Worm (Caenorhabditis elegans) whole organism, midembryonic: ENCODE data around the gene F53A9.6.

Source experiments
- T22C8.4 ChIP-seq: fragments of 200-800 bp; sonication (Bioruptor generic); IDR thresholded peaks from 2 replicates; pipeline ENCODE4 v1.3.6; 2022; ENCODE audit warnings: missing genetic modification characterization, missing compliant biosample characterization
- cog-1 ChIP-seq: sonication (generic microtip); optimal IDR thresholded peaks from 2 replicates; lab custom pipeline; 2016; ENCODE audit warnings: missing genetic modification characterization, missing compliant biosample characterization
- flt-1 ChIP-seq: fragments of 200-800 bp; sonication (Bioruptor generic); IDR thresholded peaks from 2 replicates; pipeline ENCODE4 v1.3.6; 2022; ENCODE audit warnings: missing genetic modification characterization, missing compliant biosample characterization
- klf-2 ChIP-seq: fragments of 200-800 bp; sonication (Bioruptor generic); conservative IDR thresholded peaks from 2 replicates; pipeline ENCODE4 v1.3.6; 2022; ENCODE audit warnings: missing genetic modification reagents, missing genetic modification characterization, missing compliant biosample characterization
- med-1 ChIP-seq: sonication (generic microtip); optimal IDR thresholded peaks from 2 replicates; lab custom pipeline; 2017; ENCODE audit warnings: missing genetic modification characterization, mild to moderate bottlenecking, missing compliant biosample characterization, antibody characterized with exemption, missing genetic modification reagents; ENCODE audit not compliant: insufficient read depth
- ref-1 ChIP-seq: fragments of 200-800 bp; sonication (Bioruptor generic); conservative IDR thresholded peaks from 2 replicates; pipeline ENCODE4 v1.3.6; 2022; ENCODE audit warnings: missing genetic modification reagents, missing genetic modification characterization, missing compliant biosample characterization
- ztf-23 ChIP-seq: fragments of 200-800 bp; sonication (Bioruptor generic); IDR thresholded peaks from 2 replicates; pipeline ENCODE4 v1.3.6; 2022; ENCODE audit warnings: missing genetic modification reagents, missing genetic modification characterization, missing compliant biosample characterization
- ztf-29 ChIP-seq: fragments of 200-800 bp; sonication (Bioruptor generic); IDR thresholded peaks from 2 replicates; pipeline ENCODE4 v1.3.6; 2022; ENCODE audit warnings: missing genetic modification reagents, missing genetic modification characterization, missing compliant biosample characterization

DNA sequence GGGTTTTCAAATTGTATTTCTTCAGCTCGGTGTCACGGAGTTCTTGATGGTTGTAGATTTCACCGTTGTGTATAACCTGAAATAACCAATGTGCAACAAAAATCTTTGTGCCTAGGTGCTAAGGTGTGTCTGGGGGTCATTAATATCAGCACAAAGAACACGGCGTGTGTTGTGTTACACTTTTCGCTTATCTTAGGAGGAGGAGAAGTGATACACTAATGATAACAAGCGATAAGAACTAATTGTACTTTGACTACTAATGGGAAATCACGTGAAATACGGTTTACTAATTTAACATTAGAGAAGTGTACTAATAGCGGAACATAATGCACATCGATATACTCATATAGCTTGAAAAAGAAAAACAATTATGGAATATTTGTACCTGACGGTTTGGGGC, 36.6 kb upstream of the F53A9.6 start:
- TF ChIP-seq ref-1 (GFP tag; lab: Robert Waterston, UW) (no peak), cog-1 (tag; lab: Kevin White, UChicago) (no peak), klf-2 (no peak), med-1 (GFP tag; lab: Kevin White, UChicago) (no peak), ztf-29 (no peak), flt-1 (GFP tag; lab: Robert Waterston, UW) (no peak), ztf-23 (GFP tag; lab: Robert Waterston, UW) (no peak), T22C8.4 (GFP tag; lab: Robert Waterston, UW) (no peak)
